Worm (Caenorhabditis elegans) whole organism, L1 larva: ENCODE data around the gene T02D1.9.
A peak's percentile ranks its signal among the peaks of the same experiment; 100 is the strongest.

ENCODE experiments used
- C04F5.9 ChIP-seq: sonication (generic microtip); optimal IDR thresholded peaks from 2 replicates; lab custom pipeline; 2016; ENCODE audit warnings: missing genetic modification characterization, missing compliant biosample characterization
- C16A3.4 ChIP-seq: fragments of 150-350 bp; optimal IDR thresholded peaks from 2 replicates; lab custom pipeline; 2014; ENCODE audit warnings: missing biosample characterization, missing genetic modification characterization
- alr-1 ChIP-seq: fragments of 200-800 bp; sonication (Bioruptor generic); optimal IDR thresholded peaks from 2 replicates; lab custom pipeline; 2018; ENCODE audit warnings: borderline replicate concordance, mild to moderate bottlenecking, missing genetic modification characterization, missing compliant biosample characterization
- aly-2 ChIP-seq: fragments of 150-350 bp; optimal IDR thresholded peaks from 2 replicates; lab custom pipeline; 2014; ENCODE audit warnings: missing biosample characterization, missing genetic modification characterization
- ama-1 ChIP-seq: fragments of 150-350 bp; optimal IDR thresholded peaks from 2 replicates; lab custom pipeline; 2014
- blmp-1 ChIP-seq: fragments of 150-350 bp; optimal IDR thresholded peaks from 2 replicates; lab custom pipeline; 2014; ENCODE audit warnings: missing biosample characterization, missing genetic modification characterization
- ceh-82 ChIP-seq, 3 experiments: fragments of 150-350 bp in 1 of 3; sonication (generic microtip) in 2 of 3; optimal IDR thresholded peaks; 2 replicates each; lab custom pipeline; 2014 to 2017; ENCODE audit warnings: missing biosample characterization in 3 of 3, missing genetic modification characterization in 3 of 3
- ceh-90 ChIP-seq: sonication (generic microtip); optimal IDR thresholded peaks from 2 replicates; lab custom pipeline; 2016; ENCODE audit warnings: missing genetic modification characterization, missing compliant biosample characterization
- dpl-1 ChIP-seq, 3 experiments: fragments of 150-350 bp in 2 of 3; sonication (generic microtip) in 1 of 3; optimal IDR thresholded peaks; 2 replicates each; lab custom pipeline; 2014 to 2017; ENCODE audit warnings: missing biosample characterization in 3 of 3, missing genetic modification characterization in 3 of 3, missing genetic modification reagents in 3 of 3
- efl-1 ChIP-seq, 4 experiments: fragments of 150-350 bp; optimal IDR thresholded peaks in 3 of 4; peaks in 1 of 4; 1 replicate in 1 of 4; 2 replicates in 3 of 4; lab custom pipeline; 2014; ENCODE audit warnings: missing biosample characterization in 2 of 4, missing genetic modification characterization in 2 of 4, missing genetic modification reagents in 2 of 4
- elt-2 ChIP-seq: sonication (generic microtip); optimal IDR thresholded peaks from 2 replicates; lab custom pipeline; 2016; ENCODE audit warnings: missing genetic modification characterization, mild to moderate bottlenecking, inconsistent platforms, missing compliant biosample characterization, missing genetic modification reagents
- elt-3 ChIP-seq, 6 experiments: fragments of 150-350 bp in 1 of 6; sonication (generic microtip); optimal IDR thresholded peaks; 2 replicates each; lab custom pipeline; 2017 to 2018; ENCODE audit warnings: missing biosample characterization in 6 of 6, missing genetic modification characterization in 6 of 6, inconsistent platforms in 1 of 6
- fkh-10 ChIP-seq: sonication (generic microtip); optimal IDR thresholded peaks from 2 replicates; lab custom pipeline; 2017; ENCODE audit warnings: missing biosample characterization, missing genetic modification reagents, missing genetic modification characterization
- fkh-8 ChIP-seq: sonication (generic microtip); optimal IDR thresholded peaks from 2 replicates; lab custom pipeline; 2016; ENCODE audit warnings: mild to moderate bottlenecking, missing genetic modification characterization, missing compliant biosample characterization
- grh-1 ChIP-seq: fragments of 200-800 bp; sonication (Bioruptor generic); IDR thresholded peaks from 2 replicates; pipeline ENCODE4 v1.3.6; 2022; ENCODE audit warnings: missing genetic modification reagents, missing genetic modification characterization, missing compliant biosample characterization
- hlh-4 ChIP-seq: sonication (generic microtip); optimal IDR thresholded peaks from 2 replicates; lab custom pipeline; 2016; ENCODE audit warnings: mild to moderate bottlenecking, missing genetic modification characterization, missing compliant biosample characterization
- irx-1 ChIP-seq: sonication (generic microtip); optimal IDR thresholded peaks from 2 replicates; lab custom pipeline; 2016; ENCODE audit warnings: missing genetic modification characterization, missing compliant biosample characterization
- isw-1 ChIP-seq: fragments of 200-800 bp; sonication (Bioruptor generic); IDR thresholded peaks from 2 replicates; pipeline ENCODE4 v1.3.6; 2022; ENCODE audit warnings: missing genetic modification characterization, missing compliant biosample characterization
- jun-1 ChIP-seq: fragments of 150-350 bp; optimal IDR thresholded peaks from 2 replicates; lab custom pipeline; 2014; ENCODE audit warnings: missing biosample characterization, missing genetic modification reagents, missing genetic modification characterization
- lin-15B ChIP-seq: fragments of 150-350 bp; sonication (generic microtip); optimal IDR thresholded peaks from 3 replicates; lab custom pipeline; 2014; ENCODE audit warnings: missing biosample characterization, missing genetic modification characterization
- lin-35 ChIP-seq, 2 experiments: fragments of 150-350 bp; optimal IDR thresholded peaks; 2 replicates each; lab custom pipeline; 2014; ENCODE audit warnings: missing biosample characterization in 2 of 2, missing genetic modification characterization in 2 of 2, missing genetic modification reagents in 2 of 2
- lir-3 ChIP-seq: sonication (generic microtip); optimal IDR thresholded peaks from 2 replicates; lab custom pipeline; 2016; ENCODE audit warnings: mild to moderate bottlenecking, missing genetic modification characterization, moderate library complexity, missing compliant biosample characterization; ENCODE audit not compliant: poor library complexity
- lsy-2 ChIP-seq, 2 experiments: fragments of 150-350 bp; optimal IDR thresholded peaks; 2 replicates each; lab custom pipeline; 2014; ENCODE audit warnings: missing biosample characterization in 2 of 2, missing genetic modification characterization in 2 of 2
- mab-9 ChIP-seq: fragments of 200-800 bp; sonication (Bioruptor generic); IDR thresholded peaks from 2 replicates; pipeline ENCODE4 v1.3.6; 2022; ENCODE audit warnings: missing genetic modification reagents, missing genetic modification characterization, missing compliant biosample characterization
- nhr-19 ChIP-seq: fragments of 200-800 bp; sonication (Bioruptor generic); conservative IDR thresholded peaks from 2 replicates; pipeline ENCODE4 v1.3.6; 2022; ENCODE audit warnings: missing genetic modification characterization, missing compliant biosample characterization
- nhr-20 ChIP-seq: sonication (generic microtip); optimal IDR thresholded peaks from 2 replicates; lab custom pipeline; 2016; ENCODE audit warnings: mild to moderate bottlenecking, missing genetic modification characterization, missing compliant biosample characterization
- nhr-237 ChIP-seq: fragments of 150-350 bp; optimal IDR thresholded peaks from 2 replicates; lab custom pipeline; 2014; ENCODE audit warnings: missing biosample characterization, missing genetic modification characterization
- nhr-47 ChIP-seq: sonication (generic microtip); optimal IDR thresholded peaks from 2 replicates; lab custom pipeline; 2016; ENCODE audit warnings: mild to moderate bottlenecking, missing genetic modification characterization, moderate library complexity, missing compliant biosample characterization
- nhr-71 ChIP-seq: sonication (generic microtip); optimal IDR thresholded peaks from 2 replicates; lab custom pipeline; 2016; ENCODE audit warnings: mild to moderate bottlenecking, missing genetic modification characterization, moderate library complexity, missing compliant biosample characterization
- nhr-76 ChIP-seq: sonication (generic microtip); optimal IDR thresholded peaks from 2 replicates; lab custom pipeline; 2017; ENCODE audit warnings: missing biosample characterization, missing genetic modification characterization
- nhr-77 ChIP-seq: fragments of 150-350 bp; optimal IDR thresholded peaks from 2 replicates; lab custom pipeline; 2014; ENCODE audit warnings: missing biosample characterization, missing genetic modification characterization
- nhr-90 ChIP-seq: sonication (generic microtip); optimal IDR thresholded peaks from 2 replicates; lab custom pipeline; 2016; ENCODE audit warnings: mild to moderate bottlenecking, missing genetic modification characterization, missing compliant biosample characterization; ENCODE audit not compliant: poor library complexity
- pag-3 ChIP-seq: sonication (generic microtip); optimal IDR thresholded peaks from 2 replicates; lab custom pipeline; 2017; ENCODE audit warnings: missing genetic modification characterization, mild to moderate bottlenecking, missing compliant biosample characterization, antibody characterized with exemption, borderline replicate concordance; ENCODE audit not compliant: insufficient read depth
- skn-1 ChIP-seq: fragments of 150-350 bp; optimal IDR thresholded peaks from 2 replicates; lab custom pipeline; 2014; ENCODE audit warnings: missing biosample characterization, missing genetic modification characterization
- snpc-4 ChIP-seq: fragments of 150-350 bp; optimal IDR thresholded peaks from 2 replicates; lab custom pipeline; 2014; ENCODE audit warnings: missing biosample characterization, missing genetic modification characterization
- snu-23 ChIP-seq: sonication (generic microtip); optimal IDR thresholded peaks from 2 replicates; lab custom pipeline; 2016; ENCODE audit warnings: missing genetic modification characterization, missing compliant biosample characterization
- sptf-1 ChIP-seq: fragments of 150-350 bp; optimal IDR thresholded peaks from 2 replicates; lab custom pipeline; 2014; ENCODE audit warnings: missing biosample characterization, missing genetic modification characterization
- unc-130 ChIP-seq: fragments of 150-350 bp; optimal IDR thresholded peaks from 2 replicates; lab custom pipeline; 2017; ENCODE audit warnings: missing biosample characterization, missing genetic modification characterization, inconsistent platforms
- unc-62 ChIP-seq: fragments of 150-350 bp; optimal IDR thresholded peaks from 2 replicates; lab custom pipeline; 2014; ENCODE audit warnings: missing biosample characterization, missing genetic modification reagents, missing genetic modification characterization
- unc-98 ChIP-seq: fragments of 200-800 bp; sonication (Bioruptor generic); IDR thresholded peaks from 2 replicates; pipeline ENCODE4 v1.3.6; 2022; ENCODE audit warnings: missing genetic modification characterization, missing compliant biosample characterization
- xbp-1 ChIP-seq: sonication (generic microtip); optimal IDR thresholded peaks from 2 replicates; lab custom pipeline; 2016; ENCODE audit warnings: missing genetic modification characterization, missing compliant biosample characterization
- zag-1 ChIP-seq: fragments of 150-350 bp; optimal IDR thresholded peaks from 2 replicates; lab custom pipeline; 2014; ENCODE audit warnings: missing biosample characterization, missing genetic modification characterization
- ztf-11 ChIP-seq, 2 experiments: sonication (generic microtip); optimal IDR thresholded peaks; 2 replicates each; lab custom pipeline; 2016 to 2017; ENCODE audit warnings: missing genetic modification characterization in 2 of 2, missing biosample characterization in 1 of 2, missing compliant biosample characterization in 1 of 2

Gene T02D1.9

ce11 chrIV:17387442-17387967 is 19.9 kb downstream of the T02D1.9 start, which contains the start of gene T02D1.8:
TSS of gene T02D1.8 (minus strand) at chrIV:17387492.
- peak; percentile 55 for TF ChIP-seq elt-2 (tag; lab: Kevin White, UChicago)
- TF ChIP-seq unc-130 = no peak
- no peak for TF ChIP-seq aly-2 (tag; lab: Kevin White, UChicago)
- TF ChIP-seq lin-35 (GFP tag; optimal IDR thresholded peaks at IDR 0.05; lab: Kevin White, UChicago) = no peak
- no peak for TF ChIP-seq ceh-90 (tag; lab: Kevin White, UChicago)
- no peak for TF ChIP-seq pag-3 (tag; lab: Kevin White, UChicago)
- no peak for TF ChIP-seq xbp-1 (tag; lab: Kevin White, UChicago)
- no peak for TF ChIP-seq alr-1 (tag; lab: Kevin White, UChicago)
- peak; percentile 22 for TF ChIP-seq nhr-71 (tag; lab: Kevin White, UChicago)
- no peak for TF ChIP-seq fkh-8
- no peak for TF ChIP-seq ceh-82 (tag; optimal IDR thresholded peaks at IDR 0.05; lab: Kevin White, UChicago)
- TF ChIP-seq C04F5.9 = no peak
- no peak for TF ChIP-seq efl-1 (optimal IDR thresholded peaks at IDR 0.05; lab: Kevin White, UChicago)
- no peak for TF ChIP-seq efl-1 (GFP tag; optimal IDR thresholded peaks at IDR 0.05 in 1 of 2; lab: Kevin White, UChicago)
- TF ChIP-seq hlh-4 = no peak
- no peak for TF ChIP-seq zag-1 (tag; lab: Kevin White, UChicago)
- TF ChIP-seq nhr-90 (tag; lab: Kevin White, UChicago) = no peak
- no peak for TF ChIP-seq unc-98
- TF ChIP-seq, all 84 proteins: peak for 2

- TF ChIP-seq unc-62 (GFP tag; lab: Kevin White, UChicago) (no peak), zag-1 (tag; lab: Kevin White, UChicago) (no peak), lir-3 (tag; lab: Kevin White, UChicago) (no peak), nhr-237 (no peak), fkh-10 (GFP tag; lab: Kevin White, UChicago) (no peak), lin-35 (GFP tag; optimal IDR thresholded peaks at IDR 0.05; lab: Kevin White, UChicago) (no peak), nhr-19 (GFP tag; lab: Robert Waterston, UW) (no peak), ama-1 (no peak), jun-1 (tag; lab: Kevin White, UChicago) (no peak), blmp-1 (tag; lab: Kevin White, UChicago) (no peak), lin-15B (tag; lab: Kevin White, UChicago) (no peak)
Observed at ce11 chrIV:17383046-17383445, 24.3 kb downstream of the T02D1.9 start, which contains the start of gene C30H6.12. TSS of gene C30H6.12 (plus strand) at chrIV:17383346.

- TF ChIP-seq snpc-4 (tag; lab: Kevin White, UChicago) = no peak
- no peak for TF ChIP-seq ztf-11 (tag; optimal IDR thresholded peaks at IDR 0.05; lab: Kevin White, UChicago)
- no peak for TF ChIP-seq elt-2 (tag; lab: Kevin White, UChicago)
- no peak for TF ChIP-seq efl-1 (optimal IDR thresholded peaks at IDR 0.05; lab: Kevin White, UChicago)
- no peak for TF ChIP-seq efl-1 (GFP tag; optimal IDR thresholded peaks at IDR 0.05 in 1 of 2; lab: Kevin White, UChicago)
- no peak for TF ChIP-seq alr-1 (tag; lab: Kevin White, UChicago)
- TF ChIP-seq nhr-90 (tag; lab: Kevin White, UChicago) = no peak
- TF ChIP-seq, all 84 proteins: peak for 0
Observed at ce11 chrIV:17382029-17382428, 25.4 kb downstream of the T02D1.9 start, which contains the start of gene C30H6.8. TSS of gene C30H6.8 (plus strand) at chrIV:17382329.

- peak; percentile 19 to 50 for TF ChIP-seq lsy-2 (tag; optimal IDR thresholded peaks at IDR 0.05; lab: Kevin White, UChicago)
- no peak for TF ChIP-seq ztf-11 (tag; optimal IDR thresholded peaks at IDR 0.05; lab: Kevin White, UChicago)
- no peak for TF ChIP-seq ceh-82 (tag; optimal IDR thresholded peaks at IDR 0.05; lab: Kevin White, UChicago)
- TF ChIP-seq skn-1 (tag; lab: Kevin White, UChicago) = peak; percentile 3
- peak; percentile 15 for TF ChIP-seq snu-23 (GFP tag; lab: Kevin White, UChicago)
- TF ChIP-seq C16A3.4 (tag; lab: Kevin White, UChicago) = peak; percentile 11
- TF ChIP-seq dpl-1 (GFP tag; optimal IDR thresholded peaks at IDR 0.05; lab: Kevin White, UChicago) = peak in 2 of 3 experiments; percentile 21 to 49
- TF ChIP-seq nhr-76 = no peak
- peak; percentile 24 for TF ChIP-seq nhr-47 (tag; lab: Kevin White, UChicago)
- no peak for TF ChIP-seq pag-3 (tag; lab: Kevin White, UChicago)
- no peak for TF ChIP-seq sptf-1
- TF ChIP-seq efl-1 (optimal IDR thresholded peaks at IDR 0.05; lab: Kevin White, UChicago) = peak; percentile 20 to 25
- TF ChIP-seq efl-1 (GFP tag; optimal IDR thresholded peaks at IDR 0.05 in 1 of 2; lab: Kevin White, UChicago) = peak in 1 of 2 experiments; percentile 35
- TF ChIP-seq grh-1 (GFP tag; lab: Robert Waterston, UW) = no peak
- TF ChIP-seq elt-3 (tag; optimal IDR thresholded peaks at IDR 0.05; lab: Kevin White, UChicago) = no peak
- TF ChIP-seq isw-1 (GFP tag; lab: Robert Waterston, UW) = no peak
- peak; percentile 22 for TF ChIP-seq nhr-20 (tag; lab: Kevin White, UChicago)
- TF ChIP-seq mab-9 (GFP tag; lab: Robert Waterston, UW) = no peak
- no peak for TF ChIP-seq aly-2 (tag; lab: Kevin White, UChicago)
- TF ChIP-seq nhr-77 = no peak
- peak; percentile 13 for TF ChIP-seq lin-15B (tag; lab: Kevin White, UChicago)
- TF ChIP-seq irx-1 (tag; lab: Kevin White, UChicago) = no peak
Observed at ce11 chrIV:17380061-17380680, 27.2 kb downstream of the T02D1.9 start, which contains the start of the genes C30H6.9 and dlat-2. TSS of gene C30H6.9 (minus strand) at chrIV:17380170. TSS of gene dlat-2 (plus strand) at chrIV:17380626.
